Worm (Caenorhabditis elegans) whole organism, early embryonic: ENCODE measurements around the gene grk-2.

ENCODE experiments used
- B0310.2 ChIP-seq: sonication (generic microtip); optimal IDR thresholded peaks from 2 replicates; lab custom pipeline; 2016; ENCODE audit warnings: mild to moderate bottlenecking, missing genetic modification characterization, missing compliant biosample characterization
- F13C5.2 ChIP-seq: sonication (generic microtip); optimal IDR thresholded peaks from 2 replicates; lab custom pipeline; 2017; ENCODE audit warnings: mild to moderate bottlenecking, missing genetic modification characterization, inconsistent platforms, missing compliant biosample characterization
- aly-1 ChIP-seq: sonication (generic microtip); optimal IDR thresholded peaks from 2 replicates; lab custom pipeline; 2016; ENCODE audit warnings: missing genetic modification characterization, missing compliant biosample characterization
- ama-1 ChIP-seq: fragments of 150-350 bp; optimal IDR thresholded peaks from 2 replicates; lab custom pipeline; 2014
- ceh-13 ChIP-seq: fragments of 200-800 bp; sonication (Bioruptor generic); optimal IDR thresholded peaks from 2 replicates; lab custom pipeline; 2018; ENCODE audit warnings: mild to moderate bottlenecking, missing genetic modification characterization, missing compliant biosample characterization
- ceh-36 ChIP-seq: sonication (generic microtip); optimal IDR thresholded peaks from 2 replicates; lab custom pipeline; 2016; ENCODE audit warnings: missing genetic modification characterization, inconsistent platforms, missing compliant biosample characterization
- ets-7 ChIP-seq: sonication (generic microtip); optimal IDR thresholded peaks from 2 replicates; lab custom pipeline; 2016; ENCODE audit warnings: missing genotype, missing genetic modification characterization, missing compliant biosample characterization
- flt-1 ChIP-seq: fragments of 200-800 bp; sonication (Bioruptor generic); IDR thresholded peaks from 2 replicates; pipeline ENCODE4 v1.3.6; 2022; ENCODE audit warnings: missing genetic modification characterization, missing compliant biosample characterization
- hmbx-1 ChIP-seq: sonication (generic microtip); optimal IDR thresholded peaks from 2 replicates; lab custom pipeline; 2016; ENCODE audit warnings: mild to moderate bottlenecking, missing genetic modification characterization, missing compliant biosample characterization
- hmg-4 ChIP-seq: fragments of 200-800 bp; sonication (Bioruptor generic); optimal IDR thresholded peaks from 2 replicates; lab custom pipeline; 2018; ENCODE audit warnings: mild to moderate bottlenecking, missing genetic modification characterization, missing compliant biosample characterization
- hnd-1 ChIP-seq: sonication (generic microtip); optimal IDR thresholded peaks from 2 replicates; lab custom pipeline; 2016; ENCODE audit warnings: missing genetic modification characterization, missing compliant biosample characterization
- pes-1 ChIP-seq: fragments of 200-800 bp; sonication (Bioruptor generic); IDR thresholded peaks from 2 replicates; pipeline ENCODE4 v1.3.6; 2022; ENCODE audit warnings: missing genetic modification reagents, missing genetic modification characterization, missing compliant biosample characterization
- scrt-1 ChIP-seq: fragments of 200-800 bp; sonication (Bioruptor generic); IDR thresholded peaks from 2 replicates; pipeline ENCODE4 v1.3.6; 2022; ENCODE audit warnings: missing genetic modification characterization, missing compliant biosample characterization
- sea-1 ChIP-seq: fragments of 200-800 bp; sonication (Bioruptor generic); conservative IDR thresholded peaks from 2 replicates; pipeline ENCODE4 v1.3.6; 2022; ENCODE audit warnings: missing genetic modification characterization, missing compliant biosample characterization
- tbx-11 ChIP-seq: fragments of 200-800 bp; sonication (Bioruptor generic); IDR thresholded peaks from 2 replicates; pipeline ENCODE4 v1.3.6; 2022; ENCODE audit warnings: missing genetic modification characterization, missing compliant biosample characterization
- tbx-37 ChIP-seq: fragments of 200-800 bp; sonication (Bioruptor generic); conservative IDR thresholded peaks from 2 replicates; pipeline ENCODE4 v1.3.6; 2022; ENCODE audit warnings: missing genetic modification reagents, missing genetic modification characterization, missing compliant biosample characterization
- tra-4 ChIP-seq: sonication (generic microtip); optimal IDR thresholded peaks from 2 replicates; lab custom pipeline; 2017; ENCODE audit warnings: missing genetic modification characterization, missing compliant biosample characterization

Gene grk-2

DNA sequence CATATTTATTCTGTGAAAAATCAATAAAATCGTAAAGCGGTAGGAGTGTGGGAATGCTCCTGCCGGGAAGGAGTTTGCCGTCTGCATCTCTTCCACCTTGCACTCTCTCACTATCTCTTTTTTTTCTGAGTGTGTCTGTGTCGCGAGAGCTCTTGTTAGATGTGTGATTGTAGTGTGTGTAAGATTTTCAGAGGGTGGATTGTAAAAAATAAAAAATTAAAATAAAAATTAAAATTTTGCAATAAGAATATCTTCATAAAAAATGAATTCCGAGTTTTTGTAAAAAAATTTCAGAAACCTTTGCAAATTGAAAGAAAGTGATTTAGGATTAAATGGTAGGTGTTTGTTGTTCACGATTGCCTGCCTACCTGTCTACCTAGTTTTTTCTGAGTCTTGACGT lies 20.4 kb downstream of the grk-2 start, which contains the start of gene sel-15:
Gene sel-15 (minus strand): TSS at position 101 of the 400 bp plus-strand sequence.
- no peak for TF ChIP-seq ama-1 (lab: Kevin White, UChicago)
- TF ChIP-seq F13C5.2 (tag; lab: Kevin White, UChicago): no peak
- no peak for TF ChIP-seq flt-1
- TF ChIP-seq hnd-1 (tag; lab: Kevin White, UChicago): no peak
- TF ChIP-seq hmg-4 (GFP tag; lab: Kevin White, UChicago): no peak
- no peak for TF ChIP-seq ceh-13
- TF ChIP-seq ceh-36 (tag; lab: Kevin White, UChicago): no peak
- no peak for TF ChIP-seq B0310.2
- no peak for TF ChIP-seq tra-4 (tag; lab: Kevin White, UChicago)

DNA sequence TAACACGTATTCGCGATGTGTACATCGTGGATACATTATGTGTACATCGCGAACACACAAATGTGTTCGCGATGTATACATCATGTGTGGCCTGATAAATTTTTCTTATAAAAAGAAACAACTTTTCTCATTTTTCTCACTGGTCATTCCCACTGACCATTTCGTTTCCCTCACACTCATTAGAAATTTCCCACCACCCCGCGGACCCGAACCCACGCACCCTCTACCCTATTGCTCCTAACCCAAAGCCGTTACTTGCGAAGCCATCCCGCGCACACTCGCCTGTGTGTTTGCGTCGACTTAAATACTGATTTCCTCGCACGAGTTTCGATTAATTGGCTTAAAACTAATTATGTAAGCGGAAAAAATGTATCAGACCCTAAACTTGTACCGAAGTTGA lies 22.9 kb downstream of the grk-2 start:
- TF ChIP-seq ama-1 (lab: Kevin White, UChicago) (no peak), F13C5.2 (tag; lab: Kevin White, UChicago) (no peak), aly-1 (tag; lab: Kevin White, UChicago) (no peak), hnd-1 (tag; lab: Kevin White, UChicago) (no peak), scrt-1 (GFP tag; lab: Robert Waterston, UW) (peak; percentile 63; the same call in 1 of the 2 replicates), tbx-11 (GFP tag; lab: Robert Waterston, UW) (no peak), pes-1 (peak; percentile 65), flt-1 (no peak), ets-7 (tag; lab: Kevin White, UChicago) (no peak), ceh-36 (tag; lab: Kevin White, UChicago) (no peak), sea-1 (GFP tag; lab: Robert Waterston, UW) (0 out of 2 replicates have a peak, but pooled peaks have one; percentile 30), ceh-13 (no peak), B0310.2 (no peak), tbx-37 (GFP tag; lab: Robert Waterston, UW) (no peak), hmg-4 (GFP tag; lab: Kevin White, UChicago) (peak; percentile 11), hmbx-1 (tag; lab: Kevin White, UChicago) (no peak), tra-4 (tag; lab: Kevin White, UChicago) (no peak)

DNA sequence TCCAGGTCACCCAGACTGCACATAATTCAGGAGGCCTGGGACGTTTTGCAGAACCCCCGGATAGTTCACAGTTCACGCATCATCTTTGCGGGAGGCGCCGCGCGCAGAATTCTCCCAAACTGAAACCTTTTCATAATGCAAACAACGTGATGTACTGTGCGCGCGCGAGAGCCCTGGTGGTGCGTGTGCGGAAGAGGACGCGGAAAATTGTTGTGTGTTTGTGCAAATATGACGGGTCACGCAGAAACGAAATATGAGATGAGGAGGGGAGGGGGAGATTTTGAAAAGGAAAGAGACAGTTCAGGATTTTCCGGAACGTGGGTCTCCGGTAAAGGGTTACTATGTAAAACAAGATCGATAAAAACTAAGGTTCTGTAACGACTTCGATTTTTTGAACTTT lies 34.1 kb downstream of the grk-2 start:
- no peak for TF ChIP-seq ama-1 (lab: Kevin White, UChicago)
- no peak for TF ChIP-seq ets-7 (tag; lab: Kevin White, UChicago)
- TF ChIP-seq hnd-1 (tag; lab: Kevin White, UChicago): no peak
- no peak for TF ChIP-seq tbx-11 (GFP tag; lab: Robert Waterston, UW)
- TF ChIP-seq flt-1: no peak
- TF ChIP-seq hmg-4 (GFP tag; lab: Kevin White, UChicago): no peak
- TF ChIP-seq scrt-1 (GFP tag; lab: Robert Waterston, UW): no peak
- no peak for TF ChIP-seq tbx-37 (GFP tag; lab: Robert Waterston, UW)
- TF ChIP-seq hmbx-1 (tag; lab: Kevin White, UChicago): no peak
- TF ChIP-seq F13C5.2 (tag; lab: Kevin White, UChicago): no peak
- no peak for TF ChIP-seq sea-1 (GFP tag; lab: Robert Waterston, UW)
- TF ChIP-seq pes-1: no peak
- no peak for TF ChIP-seq ceh-13
- no peak for TF ChIP-seq aly-1 (tag; lab: Kevin White, UChicago)
- no peak for TF ChIP-seq B0310.2

DNA sequence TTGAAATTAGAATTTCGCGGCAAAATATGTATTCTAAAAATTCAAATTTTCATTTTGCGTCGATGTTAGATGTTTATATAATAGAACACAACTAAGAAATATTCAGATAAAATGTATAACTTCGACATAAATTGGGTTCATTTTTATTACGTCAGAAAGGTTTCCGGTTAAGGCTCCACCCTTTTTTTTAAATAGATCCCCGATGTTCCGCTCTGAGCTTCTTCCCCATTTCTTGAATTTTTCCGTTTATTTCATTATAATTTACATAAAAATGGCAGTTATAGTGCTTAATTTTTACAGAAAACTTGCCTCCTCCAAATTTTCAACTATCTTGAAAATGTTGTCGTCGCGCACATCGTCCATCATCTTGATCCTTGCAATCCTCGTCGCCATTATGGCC lies 48.9 kb downstream of the grk-2 start, which contains the start of gene flp-24:
Gene flp-24 (plus strand): TSS at position 301 of the 400 bp plus-strand sequence.
- TF ChIP-seq aly-1 (tag; lab: Kevin White, UChicago): no peak
- TF ChIP-seq flt-1: no peak
- TF ChIP-seq ceh-36 (tag; lab: Kevin White, UChicago): no peak
- TF ChIP-seq ama-1 (lab: Kevin White, UChicago): no peak
- TF ChIP-seq sea-1 (GFP tag; lab: Robert Waterston, UW): no peak
- no peak for TF ChIP-seq B0310.2
- TF ChIP-seq ceh-13: no peak
- no peak for TF ChIP-seq hmbx-1 (tag; lab: Kevin White, UChicago)
- TF ChIP-seq hnd-1 (tag; lab: Kevin White, UChicago): no peak
- no peak for TF ChIP-seq ets-7 (tag; lab: Kevin White, UChicago)
- no peak for TF ChIP-seq F13C5.2 (tag; lab: Kevin White, UChicago)
- TF ChIP-seq tbx-11 (GFP tag; lab: Robert Waterston, UW): no peak
- no peak for TF ChIP-seq scrt-1 (GFP tag; lab: Robert Waterston, UW)
- no peak for TF ChIP-seq tbx-37 (GFP tag; lab: Robert Waterston, UW)
- TF ChIP-seq pes-1: no peak
- no peak for TF ChIP-seq hmg-4 (GFP tag; lab: Kevin White, UChicago)
- TF ChIP-seq tra-4 (tag; lab: Kevin White, UChicago): no peak

DNA sequence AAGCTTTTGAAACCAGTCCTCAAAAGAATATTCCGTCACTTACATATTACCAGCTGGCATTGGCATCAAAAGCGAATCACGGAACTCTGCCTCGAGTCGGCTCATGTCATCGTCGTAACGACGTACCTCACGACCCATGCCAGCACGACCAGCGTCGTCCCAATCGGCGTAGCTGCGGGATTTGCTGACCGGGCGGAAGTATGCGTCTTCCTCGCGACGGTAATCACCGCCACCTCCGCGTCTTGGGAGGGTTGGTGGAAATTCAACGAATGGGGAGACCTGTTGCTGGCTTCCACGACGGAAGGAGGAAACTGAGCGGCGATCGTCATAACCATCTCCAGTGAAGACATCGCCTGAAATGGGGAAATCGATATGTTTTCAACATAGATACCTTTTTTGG lies 52.2 kb downstream of the grk-2 start:
- TF ChIP-seq sea-1 (GFP tag; lab: Robert Waterston, UW): no peak
- TF ChIP-seq tbx-37 (GFP tag; lab: Robert Waterston, UW): no peak
- no peak for TF ChIP-seq tbx-11 (GFP tag; lab: Robert Waterston, UW)
- TF ChIP-seq ets-7 (tag; lab: Kevin White, UChicago): no peak
- no peak for TF ChIP-seq flt-1
- TF ChIP-seq ceh-13: no peak
- TF ChIP-seq ama-1 (lab: Kevin White, UChicago): no peak
- TF ChIP-seq B0310.2: no peak
- TF ChIP-seq hnd-1 (tag; lab: Kevin White, UChicago): no peak
- TF ChIP-seq ceh-36 (tag; lab: Kevin White, UChicago): no peak
- no peak for TF ChIP-seq scrt-1 (GFP tag; lab: Robert Waterston, UW)
- no peak for TF ChIP-seq tra-4 (tag; lab: Kevin White, UChicago)
- TF ChIP-seq pes-1: no peak

DNA sequence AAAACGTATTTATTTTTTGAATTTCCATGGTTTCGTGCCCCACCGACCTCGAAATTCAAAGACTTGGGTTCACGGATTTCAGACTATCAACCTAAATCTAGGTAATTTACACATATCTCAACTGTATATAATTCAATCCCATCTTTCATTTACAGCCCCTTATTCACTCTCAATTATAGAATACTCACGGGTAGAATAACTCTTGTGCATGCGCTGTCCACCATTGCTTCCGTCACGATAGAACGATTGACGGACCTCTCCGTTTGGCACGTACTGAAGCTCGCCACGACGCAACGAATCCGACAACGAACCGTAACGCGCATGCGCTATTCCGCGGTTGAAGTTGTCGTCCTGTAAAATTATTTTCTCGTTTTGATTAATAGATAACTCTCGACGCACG lies 52.8 kb downstream of the grk-2 start:
- TF ChIP-seq tbx-37 (GFP tag; lab: Robert Waterston, UW) (no peak), hnd-1 (tag; lab: Kevin White, UChicago) (no peak), hmbx-1 (tag; lab: Kevin White, UChicago) (no peak), ceh-13 (no peak), ama-1 (lab: Kevin White, UChicago) (no peak), B0310.2 (no peak), hmg-4 (GFP tag; lab: Kevin White, UChicago) (no peak), pes-1 (no peak), tbx-11 (GFP tag; lab: Robert Waterston, UW) (no peak), ceh-36 (tag; lab: Kevin White, UChicago) (no peak), aly-1 (tag; lab: Kevin White, UChicago) (no peak), tra-4 (tag; lab: Kevin White, UChicago) (no peak), ets-7 (tag; lab: Kevin White, UChicago) (no peak), flt-1 (no peak), sea-1 (GFP tag; lab: Robert Waterston, UW) (no peak), scrt-1 (GFP tag; lab: Robert Waterston, UW) (no peak), F13C5.2 (tag; lab: Kevin White, UChicago) (no peak)
